Fruit fly (Drosophila melanogaster): Measurements from ENCODE around the gene Galt.

Gene Galt

DNA sequence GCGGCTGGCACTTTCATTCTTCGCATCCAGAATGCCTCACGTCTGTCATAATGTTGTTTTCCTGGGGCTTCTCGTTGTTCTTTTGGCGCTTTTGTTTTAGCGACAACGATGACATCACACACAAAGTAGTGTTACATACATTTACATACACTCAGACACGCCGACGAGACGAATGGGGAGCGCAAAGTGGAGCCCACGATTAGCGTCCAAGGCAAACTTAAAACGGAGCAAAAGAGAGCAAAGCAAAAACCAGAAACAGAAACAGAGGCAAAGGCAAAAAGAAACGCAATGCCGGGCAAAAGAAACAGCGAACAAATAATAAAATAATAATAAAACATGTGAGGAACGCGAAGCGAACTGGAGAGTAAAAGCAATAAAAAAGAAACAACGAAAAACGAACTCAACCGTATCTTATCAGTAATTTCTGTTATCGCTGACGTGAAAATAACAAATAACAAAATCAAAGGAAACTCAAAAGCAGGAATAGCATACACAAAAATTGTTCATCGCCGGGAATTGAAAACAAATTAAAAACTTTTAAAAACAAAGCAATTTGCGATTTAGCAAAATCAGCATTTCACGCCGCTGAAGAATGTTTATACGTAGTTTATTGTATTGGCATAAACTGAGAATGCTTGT lies 23.3 kb downstream of the Galt start (continued):
- TF ChIP-seq CG34406 (GFP tag; optimal IDR thresholded peaks at IDR 0.05) (no peak), OdsH (GFP tag; optimal IDR thresholded peaks at IDR 0.05) (no peak), Lpt (GFP tag; optimal IDR thresholded peaks at IDR 0.05) (no peak), Eip93F (GFP tag; optimal IDR thresholded peaks at IDR 0.05) (peak; percentile 44), esn (GFP tag; optimal IDR thresholded peaks at IDR 0.05) (no peak)

DNA sequence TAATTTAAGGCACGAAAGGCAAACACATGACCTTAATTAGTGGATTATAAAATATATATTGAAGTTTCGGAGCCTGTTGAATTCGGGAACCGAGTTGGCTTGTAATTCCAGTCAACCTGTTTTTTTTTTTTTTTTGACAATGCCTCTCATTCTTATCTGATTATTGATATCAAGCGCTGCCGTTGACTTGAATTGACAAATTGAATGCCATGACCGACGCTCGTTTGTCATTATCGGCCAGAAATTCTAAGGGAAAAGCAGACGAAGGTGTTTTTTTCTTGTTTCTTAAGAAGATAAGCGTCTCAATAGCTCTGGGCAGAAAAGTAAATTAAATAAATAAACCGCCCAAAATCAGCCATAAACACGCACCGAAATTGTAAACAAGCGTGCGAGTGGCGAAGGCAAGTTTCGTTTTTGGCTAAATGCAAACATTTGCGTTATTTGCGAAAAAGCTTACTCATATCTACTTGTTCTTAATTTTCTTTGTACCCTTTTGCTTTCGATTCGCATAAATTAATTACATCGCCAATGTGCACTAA lies 24.5 kb downstream of the Galt start:
- TF ChIP-seq Gug (GFP tag; IDR thresholded peaks at IDR 0.05) (no peak), CG31627 (GFP tag; optimal IDR thresholded peaks at IDR 0.05) (no peak), pdm3 (GFP tag; optimal IDR thresholded peaks at IDR 0.05) (no peak), CG34406 (GFP tag; optimal IDR thresholded peaks at IDR 0.05) (no peak), CG4318 (GFP tag; optimal IDR thresholded peaks at IDR 0.05) (no peak), Ets96B (tag; optimal IDR thresholded peaks at IDR 0.05) (no peak), fd59A (GFP tag; optimal IDR thresholded peaks at IDR 0.05) (no peak), CG8319 (GFP tag; optimal IDR thresholded peaks at IDR 0.05) (no peak), ss (GFP tag; optimal IDR thresholded peaks at IDR 0.05) (no peak), Eip93F (GFP tag; optimal IDR thresholded peaks at IDR 0.05) (peak; percentile 14), Ets21C (GFP tag; optimal IDR thresholded peaks at IDR 0.05) (no peak), CG15336 (GFP tag; IDR thresholded peaks at IDR 0.05) (no peak), CG8632 (GFP tag; optimal IDR thresholded peaks at IDR 0.05) (no peak), Eip78C (GFP tag) (no peak), CG3032 (tag; optimal IDR thresholded peaks at IDR 0.05) (no peak), fkh (GFP tag; optimal IDR thresholded peaks at IDR 0.05) (peak; percentile 81), fd85E (GFP tag; optimal IDR thresholded peaks at IDR 0.05) (no peak), CG6276 (GFP tag; optimal IDR thresholded peaks at IDR 0.05) (no peak), spab (GFP tag; optimal IDR thresholded peaks at IDR 0.05) (no peak), esn (GFP tag; optimal IDR thresholded peaks at IDR 0.05) (peak; percentile 9), CG32006 (GFP tag; optimal IDR thresholded peaks at IDR 0.05) (no peak), CG7368 (GFP tag; optimal IDR thresholded peaks at IDR 0.05) (no peak), dac (GFP tag; optimal IDR thresholded peaks at IDR 0.05) (no peak), vri (GFP tag; optimal IDR thresholded peaks at IDR 0.05) (peak; percentile 39), svp (GFP tag) (peak; percentile 42), CG10669 (GFP tag; optimal IDR thresholded peaks at IDR 0.05) (no peak), CG6808 (GFP tag; optimal IDR thresholded peaks at IDR 0.05) (no peak), Hr4 (GFP tag; optimal IDR thresholded peaks at IDR 0.05) (no peak), Lpt (GFP tag; optimal IDR thresholded peaks at IDR 0.05) (no peak), salr (GFP tag; optimal IDR thresholded peaks at IDR 0.05) (no peak), CG16779 (tag; optimal IDR thresholded peaks at IDR 0.05) (no peak)

DNA sequence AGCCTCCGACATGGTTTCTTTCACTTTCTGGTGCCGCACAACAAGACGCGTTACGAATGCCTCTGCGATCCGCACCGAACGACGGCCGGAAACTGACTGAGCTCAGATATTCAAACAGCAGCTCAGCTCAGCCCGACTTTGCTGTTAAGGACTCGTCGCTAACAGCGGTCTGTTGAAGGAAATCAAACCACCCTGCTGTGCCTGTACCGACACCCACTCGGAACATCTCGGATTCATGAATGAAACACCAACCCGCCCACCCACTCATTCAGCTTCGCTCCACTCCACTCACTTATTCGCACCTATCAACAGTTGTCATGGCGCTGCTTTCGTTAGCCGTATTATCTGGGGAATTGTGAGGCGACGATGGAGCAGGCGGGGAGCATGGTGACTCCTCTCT lies 35.5 kb downstream of the Galt start, which contains the start of gene Oatp26F:
Gene Oatp26F (minus strand): TSS at position 101 of the 400 bp plus-strand sequence.
- peak; percentile 12 for TF ChIP-seq svp (GFP tag)
- no peak for TF ChIP-seq CG8319 (GFP tag; optimal IDR thresholded peaks at IDR 0.05)
- TF ChIP-seq Met (GFP tag; optimal IDR thresholded peaks at IDR 0.05) = no peak

DNA sequence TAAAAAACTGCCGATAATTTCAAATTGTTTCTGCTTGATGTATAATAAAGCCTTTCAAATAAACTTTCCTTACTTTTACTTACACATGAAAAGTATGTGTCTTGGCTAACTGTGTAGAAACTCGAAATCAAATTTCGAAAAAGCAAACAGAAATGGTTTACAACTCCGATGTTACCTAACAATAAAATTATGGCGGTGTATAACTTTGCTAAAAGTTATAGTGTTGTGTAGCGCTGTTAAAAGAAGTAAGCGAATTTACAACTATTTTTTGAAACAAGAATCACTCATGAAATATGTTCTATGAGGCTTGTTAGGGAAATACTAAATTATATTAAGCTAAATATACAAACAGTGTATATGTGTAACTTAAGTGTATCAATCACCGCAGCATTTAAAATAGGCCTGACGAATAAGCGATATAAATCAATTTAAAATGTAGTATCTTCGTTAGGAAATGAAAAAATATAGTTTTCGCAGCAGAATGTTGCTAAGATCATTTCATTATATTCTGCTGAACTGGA lies 45.1 kb downstream of the Galt start, which contains the start of gene CG34345:
Gene CG34345 (plus strand): TSS at position 471 of the 521 bp plus-strand sequence.
- no peak for TF ChIP-seq Smox (GFP tag; optimal IDR thresholded peaks at IDR 0.05)
- no peak for TF ChIP-seq CG3919 (GFP tag; optimal IDR thresholded peaks at IDR 0.05)
- TF ChIP-seq vri (GFP tag; optimal IDR thresholded peaks at IDR 0.05) = peak; percentile 72
- no peak for TF ChIP-seq CG31627 (GFP tag; optimal IDR thresholded peaks at IDR 0.05)
- no peak for TF ChIP-seq CG10631 (GFP tag; optimal IDR thresholded peaks at IDR 0.05)
- no peak for TF ChIP-seq fd59A (GFP tag; optimal IDR thresholded peaks at IDR 0.05)

Data from whole organism, prepupa.